Worm (Caenorhabditis elegans) whole organism, L2 larva: ENCODE data around the gene sysm-1.
A peak's percentile ranks its signal among the peaks of the same experiment; 100 is the strongest.

Experiments used
- blmp-1 ChIP-seq: sonication (generic microtip); optimal IDR thresholded peaks from 2 replicates; lab custom pipeline; 2017; ENCODE audit warnings: missing genetic modification characterization, mild to moderate bottlenecking, missing compliant biosample characterization, antibody characterized with exemption, moderate library complexity; ENCODE audit not compliant: insufficient read depth
- nhr-10 ChIP-seq: sonication (generic microtip); optimal IDR thresholded peaks from 2 replicates; lab custom pipeline; 2017; ENCODE audit warnings: missing biosample characterization, missing genetic modification characterization
- nhr-129 ChIP-seq: fragments of 150-350 bp; optimal IDR thresholded peaks from 2 replicates; lab custom pipeline; 2014; ENCODE audit warnings: missing biosample characterization, missing genetic modification characterization
- nhr-237 ChIP-seq: fragments of 150-350 bp; optimal IDR thresholded peaks from 2 replicates; lab custom pipeline; 2014; ENCODE audit warnings: missing biosample characterization, missing genetic modification characterization
- nhr-6 ChIP-seq: fragments of 150-350 bp; optimal IDR thresholded peaks from 2 replicates; lab custom pipeline; 2014; ENCODE audit warnings: missing biosample characterization, missing genetic modification characterization
- unc-55 ChIP-seq: fragments of 150-350 bp; sonication (generic microtip); optimal IDR thresholded peaks from 3 replicates; lab custom pipeline; 2014; ENCODE audit warnings: missing biosample characterization, missing genetic modification reagents, missing genetic modification characterization
- unc-62 ChIP-seq: fragments of 150-350 bp; optimal IDR thresholded peaks from 2 replicates; lab custom pipeline; 2014; ENCODE audit warnings: missing biosample characterization, missing genetic modification reagents, missing genetic modification characterization

ce11 chrII:9108905-9109551 lies 26.0 kb upstream of the sysm-1 start, which contains the start of gene T24H10.4:
- TF ChIP-seq blmp-1 (tag; lab: Kevin White, UChicago) (no peak), nhr-237 (tag; lab: Kevin White, UChicago) (no peak), unc-62 (GFP tag; lab: Kevin White, UChicago) (no peak), nhr-129 (tag; lab: Kevin White, UChicago) (peak; percentile 60), unc-55 (no peak), nhr-10 (tag; lab: Kevin White, UChicago) (no peak), nhr-6 (no peak)
